Fruit fly (Drosophila melanogaster) whole organism, prepupa: ENCODE data around the gene CG14383.
A peak's percentile ranks its signal among the peaks of the same experiment; 100 is the strongest.

Source experiments
- Blimp-1 ChIP-seq: fragments of 200-800 bp; sonication (Bioruptor generic); optimal IDR thresholded peaks from 3 replicates; lab custom pipeline; 2017; ENCODE audit warnings: missing biosample characterization, missing genetic modification characterization, mild to moderate bottlenecking, moderate library complexity, missing genetic modification reagents
- CG10669 ChIP-seq: fragments of 200-800 bp; sonication (Bioruptor generic); optimal IDR thresholded peaks from 3 replicates; lab custom pipeline; 2018; ENCODE audit warnings: missing biosample characterization, mild to moderate bottlenecking, missing genetic modification characterization, moderate library complexity
- CG11762 ChIP-seq: fragments of 200-800 bp; sonication (Bioruptor generic); optimal IDR thresholded peaks from 3 replicates; lab custom pipeline; 2016; ENCODE audit warnings: missing biosample characterization, missing genetic modification characterization; ENCODE audit not compliant: insufficient read depth
- CG11902 ChIP-seq: fragments of 200-800 bp; sonication (Bioruptor generic); optimal IDR thresholded peaks from 3 replicates; lab custom pipeline; 2016; ENCODE audit warnings: missing biosample characterization, missing genetic modification characterization
- CG15336 ChIP-seq: fragments of 200-800 bp; sonication (Bioruptor generic); IDR thresholded peaks from 2 replicates; pipeline ENCODE4 v1.3.6; 2022; ENCODE audit warnings: missing biosample characterization, missing genetic modification characterization
- CG3032 ChIP-seq: fragments of 200-800 bp; optimal IDR thresholded peaks from 2 replicates; lab custom pipeline; 2019; ENCODE audit warnings: missing biosample characterization, mild to moderate bottlenecking, missing genetic modification characterization, moderate library complexity
- CG31627 ChIP-seq: fragments of 200-800 bp; sonication (Bioruptor generic); optimal IDR thresholded peaks from 3 replicates; lab custom pipeline; 2016; ENCODE audit warnings: missing biosample characterization, missing genetic modification characterization
- CG32006 ChIP-seq: fragments of 200-800 bp; sonication (Bioruptor generic); optimal IDR thresholded peaks from 3 replicates; lab custom pipeline; 2017; ENCODE audit warnings: missing biosample characterization, mild to moderate bottlenecking, missing genetic modification characterization
- CG3919 ChIP-seq: fragments of 200-800 bp; sonication (Bioruptor generic); optimal IDR thresholded peaks from 3 replicates; lab custom pipeline; 2016; ENCODE audit warnings: missing biosample characterization, missing genetic modification characterization
- CG4318 ChIP-seq: fragments of 200-800 bp; sonication (Bioruptor generic); optimal IDR thresholded peaks from 3 replicates; lab custom pipeline; 2017; ENCODE audit warnings: missing biosample characterization, mild to moderate bottlenecking, missing genetic modification characterization
- CG6808 ChIP-seq: fragments of 200-800 bp; sonication (Bioruptor generic); optimal IDR thresholded peaks from 3 replicates; lab custom pipeline; 2017; ENCODE audit warnings: missing biosample characterization, missing genetic modification characterization, mild to moderate bottlenecking, moderate library complexity, missing genetic modification reagents
- CG6854 ChIP-seq: fragments of 200-800 bp; sonication (Bioruptor generic); optimal IDR thresholded peaks from 2 replicates; lab custom pipeline; 2017; ENCODE audit warnings: missing biosample characterization, mild to moderate bottlenecking, missing genetic modification characterization
- Eip75B ChIP-seq: fragments of 200-800 bp; sonication (Bioruptor generic); optimal IDR thresholded peaks from 3 replicates; lab custom pipeline; 2016; ENCODE audit warnings: missing biosample characterization, missing genetic modification characterization
- Eip78C ChIP-seq: fragments of 200-800 bp; sonication (Bioruptor generic); peaks from one replicate; lab custom pipeline; 2016; ENCODE audit warnings: missing biosample characterization, missing genetic modification characterization
- Eip93F ChIP-seq: fragments of 200-800 bp; sonication (Bioruptor generic); optimal IDR thresholded peaks from 2 replicates; lab custom pipeline; 2016; ENCODE audit warnings: missing biosample characterization, mild to moderate bottlenecking, missing genetic modification characterization
- Ets21C ChIP-seq: fragments of 200-800 bp; sonication (Bioruptor generic); optimal IDR thresholded peaks from 3 replicates; lab custom pipeline; 2016; ENCODE audit warnings: missing biosample characterization, missing genetic modification characterization
- Lpt ChIP-seq: fragments of 200-800 bp; sonication (Bioruptor generic); optimal IDR thresholded peaks from 3 replicates; lab custom pipeline; 2016; ENCODE audit warnings: missing biosample characterization, missing genetic modification characterization
- dsx ChIP-seq: fragments of 200-800 bp; optimal IDR thresholded peaks from 3 replicates; lab custom pipeline; 2019; ENCODE audit warnings: missing biosample characterization, mild to moderate bottlenecking, missing genetic modification characterization, moderate library complexity; ENCODE audit not compliant: poor library complexity, severe bottlenecking
- esn ChIP-seq: fragments of 200-800 bp; sonication (Bioruptor generic); optimal IDR thresholded peaks from 2 replicates; lab custom pipeline; 2016; ENCODE audit warnings: missing biosample characterization, mild to moderate bottlenecking, missing genetic modification characterization, moderate library complexity
- fd59A ChIP-seq: fragments of 200-800 bp; sonication (Bioruptor generic); optimal IDR thresholded peaks from 2 replicates; lab custom pipeline; 2017; ENCODE audit warnings: missing biosample characterization, mild to moderate bottlenecking, missing genetic modification characterization, missing genetic modification reagents
- fd85E ChIP-seq: fragments of 200-800 bp; sonication (Bioruptor generic); optimal IDR thresholded peaks from 3 replicates; lab custom pipeline; 2016; ENCODE audit warnings: missing biosample characterization, missing genetic modification characterization
- fkh ChIP-seq: fragments of 200-800 bp; sonication (Bioruptor generic); optimal IDR thresholded peaks from 3 replicates; lab custom pipeline; 2017; ENCODE audit warnings: missing biosample characterization, mild to moderate bottlenecking, missing genetic modification characterization, moderate library complexity
- lz ChIP-seq: fragments of 200-800 bp; sonication (Bioruptor generic); optimal IDR thresholded peaks from 3 replicates; lab custom pipeline; 2016; ENCODE audit warnings: missing biosample characterization, missing genetic modification characterization
- svp ChIP-seq: fragments of 200-800 bp; sonication (Bioruptor generic); peaks from one replicate; lab custom pipeline; 2016; ENCODE audit warnings: missing biosample characterization, missing genetic modification characterization
- topi ChIP-seq: fragments of 200-800 bp; sonication (Bioruptor generic); optimal IDR thresholded peaks from 3 replicates; lab custom pipeline; 2016; ENCODE audit warnings: missing biosample characterization, missing genetic modification characterization
- vri ChIP-seq: fragments of 200-800 bp; sonication (Bioruptor generic); optimal IDR thresholded peaks from 3 replicates; lab custom pipeline; 2016; ENCODE audit warnings: missing biosample characterization, mild to moderate bottlenecking, missing genetic modification characterization

The CG14383 gene

dm6 chr3R:13032975-13033445 is 44.7 kb upstream of the CG14383 start:
- TF ChIP-seq svp (GFP tag; lab: Kevin White, UChicago) (peak; percentile 99), dsx (GFP tag; lab: Kevin White, UChicago) (no peak), CG4318 (GFP tag; lab: Kevin White, UChicago) (no peak), Lpt (peak; percentile 3), CG6808 (no peak), fkh (GFP tag; lab: Kevin White, UChicago) (peak; percentile 99), CG10669 (no peak)

dm6 chr3R:13032323-13032722 is 44.0 kb upstream of the CG14383 start, which contains the start of gene ry:
Gene ry, plus strand, starts transcription at chr3R:13032528.
- TF ChIP-seq CG32006 (no peak), Eip78C (peak; percentile 22), vri (GFP tag; lab: Kevin White, UChicago) (peak; percentile 56)

DNA sequence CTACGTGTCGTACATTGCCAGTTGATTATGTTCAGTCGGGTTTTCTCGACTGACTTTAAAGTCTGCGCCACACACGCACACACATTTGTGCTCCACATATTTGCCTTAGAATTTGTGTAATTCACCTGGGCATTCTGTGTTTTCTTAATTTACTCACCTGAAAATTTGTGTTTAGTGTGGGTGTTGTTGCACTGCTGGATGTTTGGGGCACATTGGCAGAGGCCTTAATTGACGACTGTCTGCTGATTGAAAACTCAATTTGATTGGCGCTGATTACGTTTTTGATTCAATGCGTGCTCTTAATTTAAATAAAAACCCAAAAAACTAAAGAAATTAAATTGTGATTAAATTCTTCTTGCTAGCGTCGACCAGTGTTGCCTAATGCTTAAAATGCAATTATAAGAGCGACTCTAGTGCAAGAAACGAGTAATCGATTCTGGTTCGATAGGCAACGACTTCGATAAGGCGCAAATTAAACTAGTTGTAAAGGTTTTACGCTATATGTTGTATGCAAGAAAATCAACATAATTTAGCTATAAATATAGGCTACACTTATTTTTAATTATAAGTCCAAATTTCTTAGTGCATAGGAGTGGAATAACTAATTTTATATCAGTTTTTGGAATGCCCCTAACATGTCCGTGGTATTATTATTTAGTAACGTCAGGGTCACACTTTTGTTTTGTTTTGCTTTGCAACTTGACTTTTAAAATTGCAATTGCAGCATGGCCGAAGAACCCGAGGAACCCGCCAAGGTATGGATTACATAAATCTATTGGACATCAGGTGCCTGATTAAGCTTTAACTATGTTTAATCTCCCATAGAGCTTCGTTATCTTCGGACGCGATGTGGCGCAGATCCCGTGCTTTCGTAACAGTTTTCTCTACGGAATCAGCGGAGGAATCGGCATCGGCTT is 42.2 kb upstream of the CG14383 start, which contains the start of the genes CG46281 and CG46280:
Gene CG46281 (minus strand): TSS at position 51 of the 917 bp plus-strand sequence.
Gene CG46280 (minus strand): TSS at position 403 of the 917 bp plus-strand sequence.
- no peak for TF ChIP-seq Eip75B
- peak; percentile 10 for TF ChIP-seq CG3032 (tag; lab: Kevin White, UChicago)
- TF ChIP-seq esn (GFP tag; lab: Kevin White, UChicago): peak; percentile 57
- peak; percentile 17 for TF ChIP-seq vri (GFP tag; lab: Kevin White, UChicago)
- TF ChIP-seq CG11762 (GFP tag; lab: Kevin White, UChicago): no peak
- TF ChIP-seq Blimp-1 (GFP tag; lab: Kevin White, UChicago): no peak
- peak; percentile 43 for TF ChIP-seq lz (GFP tag; lab: Kevin White, UChicago)

DNA sequence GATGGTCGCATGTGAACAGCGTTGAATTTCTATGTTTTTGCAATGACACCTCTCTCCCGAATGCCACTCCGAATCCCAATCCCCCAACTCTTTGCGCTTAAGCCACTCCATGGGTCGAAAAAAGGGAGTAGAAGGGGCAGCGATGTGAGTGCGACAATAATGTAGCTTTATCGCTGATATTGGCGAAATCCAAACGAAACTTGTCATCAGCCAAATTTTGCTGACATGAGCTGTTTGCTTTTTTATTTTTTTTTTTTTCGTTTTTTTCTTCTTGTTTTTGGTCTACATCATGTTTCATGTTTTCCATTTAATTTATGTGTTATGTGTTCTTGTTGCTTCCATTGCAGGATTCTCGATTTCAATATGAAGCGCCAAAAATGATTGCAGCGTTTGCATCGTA is 30.7 kb upstream of the CG14383 start:
- TF ChIP-seq fd59A (GFP tag; lab: Kevin White, UChicago) (no peak), Eip93F (GFP tag; lab: Kevin White, UChicago) (no peak), esn (GFP tag; lab: Kevin White, UChicago) (no peak), topi (GFP tag; lab: Kevin White, UChicago) (no peak), CG3919 (GFP tag; lab: Kevin White, UChicago) (no peak)
- TF ChIP-seq, all 60 proteins: peak for 0

dm6 chr3R:13018284-13018900 is 30.1 kb upstream of the CG14383 start:
- no peak for TF ChIP-seq CG10669
- peak; percentile 98 for TF ChIP-seq vri (GFP tag; lab: Kevin White, UChicago)
- TF ChIP-seq, all 60 proteins: peak for 1

DNA sequence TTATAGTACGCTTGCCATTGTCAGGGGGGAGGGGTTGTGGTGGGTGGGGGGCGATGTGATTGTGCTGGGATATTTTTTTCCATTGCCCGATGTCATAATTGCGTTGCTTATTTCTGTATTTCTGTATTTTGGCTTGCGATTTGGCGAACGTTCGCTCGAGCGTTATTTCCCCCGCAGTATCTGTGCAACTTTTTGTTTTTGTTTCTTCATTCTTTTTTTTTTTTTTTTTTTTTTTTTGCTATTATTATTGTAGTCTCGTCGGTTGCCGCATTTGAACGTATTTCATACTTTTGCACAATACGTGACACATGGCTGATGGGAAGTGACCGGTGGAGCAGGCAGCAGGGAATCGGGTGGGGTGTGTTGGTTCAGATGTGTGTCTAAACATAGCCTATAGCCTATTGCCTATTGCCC is 29.3 kb upstream of the CG14383 start:
- TF ChIP-seq Lpt: peak; percentile 15
- TF ChIP-seq Eip93F (GFP tag; lab: Kevin White, UChicago): no peak
- no peak for TF ChIP-seq CG11902 (GFP tag; lab: Kevin White, UChicago)
- no peak for TF ChIP-seq CG6854
- TF ChIP-seq Ets21C (GFP tag; lab: Kevin White, UChicago): no peak
- TF ChIP-seq fkh (GFP tag; lab: Kevin White, UChicago): no peak
- peak; percentile 40 for TF ChIP-seq CG15336 (GFP tag; lab: Robert Waterston, UW)
- no peak for TF ChIP-seq fd85E (GFP tag; lab: Kevin White, UChicago)
- TF ChIP-seq vri (GFP tag; lab: Kevin White, UChicago): peak; percentile 96
- TF ChIP-seq CG31627 (GFP tag; lab: Kevin White, UChicago): no peak
